Fruit fly (Drosophila melanogaster) whole organism, wandering third instar larva: ENCODE data around the gene Dnaaf5.

Source experiments
- Abd-B ChIP-seq: fragments of >200 bp; optimal IDR thresholded peaks from 2 replicates; lab custom pipeline; 2017; ENCODE audit warnings: missing biosample characterization, missing genetic modification characterization
- CG32264 ChIP-seq: fragments of 200-800 bp; sonication (Bioruptor generic); optimal IDR thresholded peaks from 2 replicates; lab custom pipeline; 2016; ENCODE audit warnings: missing biosample characterization, missing genetic modification characterization
- CG9705 ChIP-seq: fragments of 200-800 bp; sonication (Bioruptor generic); optimal IDR thresholded peaks from 2 replicates; lab custom pipeline; 2018; ENCODE audit warnings: missing biosample characterization, mild to moderate bottlenecking, missing genetic modification characterization
- CrebA ChIP-seq: fragments of 200-800 bp; sonication (Bioruptor generic); optimal IDR thresholded peaks from 2 replicates; lab custom pipeline; 2016; ENCODE audit warnings: missing biosample characterization, mild to moderate bottlenecking, missing genetic modification characterization, borderline replicate concordance
- Dfd ChIP-seq: fragments of >200 bp; optimal IDR thresholded peaks from 2 replicates; lab custom pipeline; 2017; ENCODE audit warnings: missing biosample characterization, missing genetic modification characterization
- Dif ChIP-seq: fragments of 200-275, 200-300 bp; sonication (Bioruptor generic); optimal IDR thresholded peaks from 2 replicates; lab custom pipeline; 2018; ENCODE audit warnings: missing biosample characterization, missing genetic modification characterization; ENCODE audit not compliant: partially characterized antibody
- GATAd ChIP-seq: sonication (Bioruptor generic); optimal IDR thresholded peaks from 2 replicates; lab custom pipeline; 2016; ENCODE audit warnings: missing biosample characterization, missing genetic modification characterization
- HLH106 ChIP-seq: fragments of 200-800 bp; optimal IDR thresholded peaks from 3 replicates; lab custom pipeline; 2019; ENCODE audit warnings: missing biosample characterization, mild to moderate bottlenecking, missing genetic modification characterization, moderate library complexity
- Hnf4 ChIP-seq: fragments of 200-800 bp; sonication (Bioruptor generic); optimal IDR thresholded peaks from 2 replicates; lab custom pipeline; 2016; ENCODE audit warnings: missing biosample characterization, mild to moderate bottlenecking, missing genetic modification characterization
- Hr78 ChIP-seq: fragments of >200 bp; optimal IDR thresholded peaks from 2 replicates; lab custom pipeline; 2017; ENCODE audit warnings: missing biosample characterization, missing genetic modification characterization
- Hr83 ChIP-seq: fragments of 200-300 bp; sonication (Bioruptor generic); optimal IDR thresholded peaks from 2 replicates; lab custom pipeline; 2016; ENCODE audit warnings: missing biosample characterization, mild to moderate bottlenecking, missing genetic modification characterization, moderate library complexity; ENCODE audit not compliant: poor library complexity, severe bottlenecking
- Jra ChIP-seq: sonication (Bioruptor generic); optimal IDR thresholded peaks from 2 replicates; lab custom pipeline; 2016; ENCODE audit warnings: missing biosample characterization, missing genetic modification characterization
- Mio ChIP-seq: sonication (Bioruptor generic); optimal IDR thresholded peaks from 2 replicates; lab custom pipeline; 2016; ENCODE audit warnings: missing biosample characterization, missing genetic modification characterization
- Myc ChIP-seq: fragments of >200 bp; optimal IDR thresholded peaks from 2 replicates; lab custom pipeline; 2017
- N ChIP-seq: fragments of >200 bp; optimal IDR thresholded peaks from 2 replicates; lab custom pipeline; 2018; ENCODE audit warnings: missing biosample characterization, missing external identifiers, missing genetic modification characterization
- OdsH ChIP-seq: fragments of 200-800 bp; sonication (Bioruptor generic); optimal IDR thresholded peaks from 2 replicates; lab custom pipeline; 2016; ENCODE audit warnings: missing biosample characterization, mild to moderate bottlenecking, missing genetic modification characterization
- Rel ChIP-seq, 2 experiments: fragments of 200-800 bp; sonication (Bioruptor generic) in 1 of 2; optimal IDR thresholded peaks; 2 replicates in 1 of 2; 3 replicates in 1 of 2; lab custom pipeline; 2016 to 2019; ENCODE audit warnings: mild to moderate bottlenecking in 2 of 2, missing biosample characterization in 2 of 2, missing genetic modification characterization in 2 of 2, moderate library complexity in 1 of 2
- Sp1 ChIP-seq: fragments of 200-800 bp; sonication (Bioruptor generic); optimal IDR thresholded peaks from 3 replicates; lab custom pipeline; 2019; ENCODE audit warnings: missing biosample characterization, mild to moderate bottlenecking, missing genetic modification characterization, moderate library complexity
- Vsx2 ChIP-seq: fragments of 200-300, 225-300 bp; sonication (Bioruptor generic); optimal IDR thresholded peaks from 2 replicates; lab custom pipeline; 2018; ENCODE audit warnings: missing biosample characterization, missing genetic modification characterization; ENCODE audit not compliant: partially characterized antibody
- br ChIP-seq: fragments of 200-800 bp; sonication (Bioruptor generic); optimal IDR thresholded peaks from 2 replicates; lab custom pipeline; 2016; ENCODE audit warnings: missing biosample characterization, missing genetic modification characterization
- brk ChIP-seq: fragments of 200-800 bp; sonication (Bioruptor generic); optimal IDR thresholded peaks from 2 replicates; lab custom pipeline; 2016; ENCODE audit warnings: missing biosample characterization, mild to moderate bottlenecking, missing genetic modification characterization
- dl ChIP-seq, 2 experiments: fragments of 175-275, 200-275 bp in 1 of 2; fragments of 200-275 bp in 1 of 2; sonication (Bioruptor generic); optimal IDR thresholded peaks; lab custom pipeline; 2018; ENCODE audit warnings: mild to moderate bottlenecking in 2 of 2, missing biosample characterization in 2 of 2, missing genetic modification characterization in 2 of 2, moderate library complexity in 2 of 2; ENCODE audit not compliant: partially characterized antibody in 2 of 2, insufficient read depth in 1 of 2
- dmrt93B ChIP-seq: fragments of 200-800 bp; sonication (Bioruptor generic); optimal IDR thresholded peaks from 2 replicates; lab custom pipeline; 2018; ENCODE audit warnings: missing biosample characterization, mild to moderate bottlenecking, missing genetic modification characterization
- dsf ChIP-seq: sonication (Bioruptor generic); optimal IDR thresholded peaks from 2 replicates; lab custom pipeline; 2016; ENCODE audit warnings: missing biosample characterization, missing genetic modification characterization, borderline replicate concordance
- ey ChIP-seq: fragments of 200-800 bp; sonication (Bioruptor generic); optimal IDR thresholded peaks from 2 replicates; lab custom pipeline; 2016; ENCODE audit warnings: missing biosample characterization, missing genetic modification characterization
- foxo ChIP-seq, 2 experiments: fragments of 200-800 bp; sonication (Bioruptor generic); optimal IDR thresholded peaks; 2 replicates in 1 of 2; 3 replicates in 1 of 2; lab custom pipeline; 2016 to 2017; ENCODE audit warnings: missing biosample characterization in 2 of 2, missing genetic modification characterization in 2 of 2
- fru ChIP-seq: fragments of 200-800 bp; sonication (Bioruptor generic); optimal IDR thresholded peaks from 3 replicates; lab custom pipeline; 2016; ENCODE audit warnings: missing biosample characterization, mild to moderate bottlenecking, missing genetic modification characterization
- h ChIP-seq: fragments of 200-800 bp; sonication (Bioruptor generic); optimal IDR thresholded peaks from 3 replicates; lab custom pipeline; 2016; ENCODE audit warnings: missing biosample characterization, mild to moderate bottlenecking, missing genetic modification characterization
- jim ChIP-seq: fragments of 175-275, 200-325 bp; sonication (Bioruptor generic); optimal IDR thresholded peaks from 2 replicates; lab custom pipeline; 2016; ENCODE audit warnings: missing biosample characterization, mild to moderate bottlenecking, missing genetic modification characterization
- lola ChIP-seq: fragments of >200 bp; optimal IDR thresholded peaks from 2 replicates; lab custom pipeline; 2017; ENCODE audit warnings: missing biosample characterization, missing genetic modification characterization
- pan ChIP-seq: fragments of >200 bp; optimal IDR thresholded peaks from 2 replicates; lab custom pipeline; 2017
- psq ChIP-seq: fragments of 200-800 bp; sonication (Bioruptor generic); optimal IDR thresholded peaks from 3 replicates; lab custom pipeline; 2017; ENCODE audit warnings: missing biosample characterization, mild to moderate bottlenecking, missing genetic modification characterization, moderate library complexity
- rgr ChIP-seq: fragments of 200-800 bp; sonication (Bioruptor generic); optimal IDR thresholded peaks from 3 replicates; lab custom pipeline; 2016; ENCODE audit warnings: missing biosample characterization, mild to moderate bottlenecking, missing genetic modification characterization
- sage ChIP-seq: fragments of 200-800 bp; sonication (Bioruptor generic); optimal IDR thresholded peaks from 2 replicates; lab custom pipeline; 2016; ENCODE audit warnings: missing biosample characterization, mild to moderate bottlenecking, missing genetic modification characterization
- sv ChIP-seq: fragments of 200-800 bp; sonication (Bioruptor generic); optimal IDR thresholded peaks from 3 replicates; lab custom pipeline; 2016; ENCODE audit warnings: missing biosample characterization, missing genetic modification characterization
- tai ChIP-seq: sonication (Bioruptor generic); optimal IDR thresholded peaks from 2 replicates; lab custom pipeline; 2016; ENCODE audit warnings: missing biosample characterization, missing genetic modification characterization
- usp ChIP-seq: fragments of >200 bp; optimal IDR thresholded peaks from 2 replicates; lab custom pipeline; 2017; ENCODE audit warnings: missing biosample characterization, missing genetic modification characterization
- woc ChIP-seq: sonication (Bioruptor generic); optimal IDR thresholded peaks from 2 replicates; lab custom pipeline; 2016; ENCODE audit warnings: missing biosample characterization, mild to moderate bottlenecking, missing genetic modification characterization

The Dnaaf5 gene

dm6 chr3R:14311027-14311426, 50.6 kb downstream of the Dnaaf5 start:
- TF ChIP-seq dsf (no peak), foxo (GFP tag; optimal IDR thresholded peaks at IDR 0.05; lab: Kevin White, UChicago) (peak in 1 of 2 experiments; percentile 60), Sp1 (GFP tag; lab: Kevin White, UChicago) (peak; percentile 42), fru (GFP tag; lab: Kevin White, UChicago) (no peak), usp (no peak), brk (GFP tag; lab: Kevin White, UChicago) (no peak), Myc (lab: Kevin White, UChicago) (no peak), h (GFP tag; lab: Kevin White, UChicago) (peak; percentile 61), HLH106 (tag; lab: Kevin White, UChicago) (peak; percentile 53), OdsH (peak; percentile 8), CG9705 (GFP tag; lab: Kevin White, UChicago) (no peak), pan (no peak), Hr78 (no peak), Jra (GFP tag; lab: Kevin White, UChicago) (no peak), sv (GFP tag; lab: Kevin White, UChicago) (no peak), CG32264 (GFP tag; lab: Kevin White, UChicago) (no peak), CrebA (no peak), br (GFP tag; lab: Kevin White, UChicago) (no peak), lola (GFP tag; lab: Kevin White, UChicago) (no peak), tai (GFP tag; lab: Kevin White, UChicago) (no peak), jim (GFP tag; lab: Kevin White, UChicago) (no peak), Abd-B (GFP tag; lab: Kevin White, UChicago) (no peak), Hr83 (no peak), N (GFP tag; lab: Kevin White, UChicago) (no peak), GATAd (peak; percentile 14), rgr (GFP tag; lab: Kevin White, UChicago) (peak; percentile 48), Dif (GFP tag; lab: Kevin White, UChicago) (no peak), Dfd (no peak), dl (GFP tag; optimal IDR thresholded peaks at IDR 0.05; lab: Kevin White, UChicago; ENCODE audit: insufficient read depth in 1 of 2, partially characterized antibody in 2 of 2) (no peak), ey (GFP tag; lab: Kevin White, UChicago) (peak; percentile 47), sage (GFP tag; lab: Kevin White, UChicago) (no peak), Hnf4 (GFP tag; lab: Kevin White, UChicago) (no peak), psq (no peak), dmrt93B (GFP tag; lab: Kevin White, UChicago) (no peak), Rel (GFP tag; optimal IDR thresholded peaks at IDR 0.05; lab: Kevin White, UChicago) (no peak), Rel (tag; optimal IDR thresholded peaks at IDR 0.05; lab: Kevin White, UChicago) (no peak), Vsx2 (GFP tag; lab: Kevin White, UChicago) (no peak), woc (no peak)

DNA sequence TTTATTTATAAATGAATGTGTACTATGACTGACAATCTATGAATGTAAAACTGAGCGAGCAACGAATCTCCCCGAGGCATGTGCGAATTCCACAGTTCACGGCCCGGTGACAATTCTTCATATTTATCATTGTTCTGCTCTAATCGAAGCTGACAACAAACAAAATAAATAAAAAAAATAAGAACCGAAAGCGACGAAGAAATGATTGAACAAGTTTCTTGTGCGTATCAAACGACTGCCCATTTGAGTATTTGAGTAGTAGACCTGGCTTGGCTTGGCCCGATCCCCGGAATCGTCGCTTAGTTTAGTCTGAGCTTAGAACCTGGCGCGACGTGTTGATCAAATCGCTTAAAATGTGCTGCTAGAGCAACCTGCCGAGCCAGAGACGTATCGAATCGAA, 51.5 kb downstream of the Dnaaf5 start, which contains the start of gene CG31321:
TSS of gene CG31321 (plus strand) at position 301 of the 400 bp plus-strand sequence.
- TF ChIP-seq woc (no peak), sage (GFP tag; lab: Kevin White, UChicago) (no peak), jim (GFP tag; lab: Kevin White, UChicago) (no peak), dmrt93B (GFP tag; lab: Kevin White, UChicago) (no peak), Rel (GFP tag; optimal IDR thresholded peaks at IDR 0.05; lab: Kevin White, UChicago) (no peak), Rel (tag; optimal IDR thresholded peaks at IDR 0.05; lab: Kevin White, UChicago) (no peak), Dif (GFP tag; lab: Kevin White, UChicago) (no peak), tai (GFP tag; lab: Kevin White, UChicago) (no peak), br (GFP tag; lab: Kevin White, UChicago) (no peak), CG9705 (GFP tag; lab: Kevin White, UChicago) (no peak), Dfd (no peak), lola (GFP tag; lab: Kevin White, UChicago) (no peak), HLH106 (tag; lab: Kevin White, UChicago) (no peak)
- TF ChIP-seq, all 38 proteins: peak for 0

- TF ChIP-seq Hr78, result no peak
- no peak for TF ChIP-seq Vsx2 (GFP tag; lab: Kevin White, UChicago)
- TF ChIP-seq h (GFP tag; lab: Kevin White, UChicago), result no peak
- TF ChIP-seq psq, result peak; percentile 9
- peak in 1 of 2 experiments; percentile 45 for TF ChIP-seq foxo (GFP tag; optimal IDR thresholded peaks at IDR 0.05; lab: Kevin White, UChicago)
- TF ChIP-seq Rel (GFP tag; optimal IDR thresholded peaks at IDR 0.05; lab: Kevin White, UChicago), result no peak
- TF ChIP-seq Rel (tag; optimal IDR thresholded peaks at IDR 0.05; lab: Kevin White, UChicago), result no peak
- TF ChIP-seq N (GFP tag; lab: Kevin White, UChicago), result no peak
- peak; percentile 25 for TF ChIP-seq dsf
- peak; percentile 45 for TF ChIP-seq Sp1 (GFP tag; lab: Kevin White, UChicago)
- peak; percentile 32 for TF ChIP-seq rgr (GFP tag; lab: Kevin White, UChicago)
- no peak for TF ChIP-seq usp
- TF ChIP-seq Mio, result no peak
- peak; percentile 60 for TF ChIP-seq HLH106 (tag; lab: Kevin White, UChicago)
- TF ChIP-seq Hr83, result no peak
- TF ChIP-seq jim (GFP tag; lab: Kevin White, UChicago), result no peak
- no peak for TF ChIP-seq sage (GFP tag; lab: Kevin White, UChicago)
- no peak for TF ChIP-seq Abd-B (GFP tag; lab: Kevin White, UChicago)
- TF ChIP-seq fru (GFP tag; lab: Kevin White, UChicago), result no peak
- no peak for TF ChIP-seq woc
- TF ChIP-seq CG9705 (GFP tag; lab: Kevin White, UChicago), result peak; percentile 37
Observed at dm6 chr3R:14308801-14309217, 52.8 kb downstream of the Dnaaf5 start, which contains the start of gene Polr2I. TSS of gene Polr2I (plus strand) at chr3R:14309089.
